Worm (Caenorhabditis elegans) whole organism, young adult: ENCODE results near the gene K01G5.8.

Experiments used
- B0019.2 ChIP-seq: fragments of 200-800 bp; sonication (Bioruptor generic); conservative IDR thresholded peaks from 2 replicates; pipeline ENCODE4 v1.3.6; 2022; ENCODE audit warnings: missing genetic modification reagents, missing genetic modification characterization, missing compliant biosample characterization
- B0035.1 ChIP-seq: sonication (generic microtip); optimal IDR thresholded peaks from 2 replicates; lab custom pipeline; 2016; ENCODE audit warnings: missing genetic modification characterization, mild to moderate bottlenecking, missing compliant biosample characterization, missing genotype, missing genetic modification reagents
- C06A6.2 ChIP-seq: fragments of 200-800 bp; sonication (Bioruptor generic); conservative IDR thresholded peaks from 2 replicates; pipeline ENCODE4 v1.3.6; 2022; ENCODE audit warnings: missing genetic modification characterization, missing compliant biosample characterization
- F22D6.2 ChIP-seq: sonication (generic microtip); optimal IDR thresholded peaks from 2 replicates; lab custom pipeline; 2016; ENCODE audit warnings: mild to moderate bottlenecking, missing genetic modification characterization, missing compliant biosample characterization
- F49E8.2 ChIP-seq: sonication (generic microtip); optimal IDR thresholded peaks from 3 replicates; lab custom pipeline; 2017; ENCODE audit warnings: missing genetic modification characterization, mild to moderate bottlenecking, missing compliant biosample characterization, antibody characterized with exemption, moderate library complexity; ENCODE audit not compliant: insufficient read depth
- F52B5.7 ChIP-seq: sonication (generic microtip); optimal IDR thresholded peaks from 2 replicates; lab custom pipeline; 2016; ENCODE audit warnings: mild to moderate bottlenecking, missing genetic modification characterization, missing compliant biosample characterization
- F57A8.1 ChIP-seq: fragments of 200-800 bp; sonication (Bioruptor generic); optimal IDR thresholded peaks from 2 replicates; lab custom pipeline; 2018; ENCODE audit warnings: mild to moderate bottlenecking, missing genetic modification characterization, moderate library complexity, missing compliant biosample characterization
- K12H6.12 ChIP-seq: fragments of 200-800 bp; sonication (Bioruptor generic); optimal IDR thresholded peaks from 2 replicates; lab custom pipeline; 2018; ENCODE audit warnings: mild to moderate bottlenecking, missing genetic modification characterization, missing compliant biosample characterization
- ama-1 ChIP-seq, 3 experiments: fragments of 150-350 bp in 1 of 3; sonication (generic microtip) in 2 of 3; optimal IDR thresholded peaks; 2 replicates each; lab custom pipeline; 2014 to 2018; ENCODE audit warnings: missing biosample characterization in 2 of 3, missing genetic modification characterization in 2 of 3, missing genetic modification reagents in 2 of 3
- attf-3 ChIP-seq: fragments of 200-800 bp; sonication (Bioruptor generic); conservative IDR thresholded peaks from 2 replicates; pipeline ENCODE4 v1.3.6; 2022; ENCODE audit warnings: missing genetic modification reagents, missing genetic modification characterization, missing compliant biosample characterization
- attf-6 ChIP-seq: fragments of 200-800 bp; sonication (Bioruptor generic); IDR thresholded peaks from 2 replicates; pipeline ENCODE4 v1.3.6; 2022; ENCODE audit warnings: missing genetic modification reagents, missing genetic modification characterization, missing compliant biosample characterization
- cebp-1 ChIP-seq, 2 experiments: fragments of 200-800 bp in 1 of 2; sonication (Bioruptor generic) in 1 of 2; sonication (generic microtip) in 1 of 2; IDR thresholded peaks in 1 of 2; optimal IDR thresholded peaks in 1 of 2; 2 replicates each; pipeline versions ENCODE4 v1.3.6 to Lab custom; 2017 to 2022; ENCODE audit warnings: missing compliant biosample characterization in 2 of 2, missing genetic modification characterization in 2 of 2, mild to moderate bottlenecking in 1 of 2, missing genetic modification reagents in 1 of 2, moderate library complexity in 1 of 2
- ceh-27 ChIP-seq: fragments of 200-800 bp; sonication (Bioruptor generic); optimal IDR thresholded peaks from 2 replicates; lab custom pipeline; 2018; ENCODE audit warnings: mild to moderate bottlenecking, missing genetic modification characterization, moderate library complexity, missing compliant biosample characterization
- ceh-58 ChIP-seq: fragments of 200-800 bp; sonication (Bioruptor generic); IDR thresholded peaks from 2 replicates; pipeline ENCODE4 v1.3.6; 2022; ENCODE audit warnings: missing genetic modification characterization, missing compliant biosample characterization
- egl-18 ChIP-seq: fragments of 200-800 bp; sonication (Bioruptor generic); IDR thresholded peaks from 2 replicates; pipeline ENCODE4 v1.3.6; 2022; ENCODE audit warnings: missing genetic modification reagents, missing genetic modification characterization, missing compliant biosample characterization
- egrh-3 ChIP-seq: fragments of 200-800 bp; sonication (Bioruptor generic); IDR thresholded peaks from 2 replicates; pipeline ENCODE4 v1.3.6; 2022; ENCODE audit warnings: missing genetic modification reagents, missing genetic modification characterization, missing compliant biosample characterization
- hsf-1 ChIP-seq: fragments of 200-800 bp; sonication (Bioruptor generic); IDR thresholded peaks from 2 replicates; pipeline ENCODE4 v1.3.6; 2022; ENCODE audit warnings: missing genetic modification reagents, missing genetic modification characterization, missing compliant biosample characterization
- let-526 ChIP-seq: fragments of 200-800 bp; sonication (Bioruptor generic); IDR thresholded peaks from 2 replicates; pipeline ENCODE4 v1.3.6; 2022; ENCODE audit warnings: missing genetic modification reagents, missing genetic modification characterization, missing compliant biosample characterization
- lin-35 ChIP-seq, 3 experiments: fragments of 150-350 bp in 2 of 3; sonication (generic microtip) in 1 of 3; optimal IDR thresholded peaks; 2 replicates each; lab custom pipeline; 2014 to 2018; ENCODE audit warnings: missing biosample characterization in 3 of 3, missing genetic modification characterization in 3 of 3, missing genetic modification reagents in 3 of 3
- lsl-1 ChIP-seq: fragments of 200-800 bp; sonication (Bioruptor generic); optimal IDR thresholded peaks from 2 replicates; lab custom pipeline; 2018; ENCODE audit warnings: mild to moderate bottlenecking, missing genetic modification characterization, moderate library complexity, missing compliant biosample characterization
- lsy-27 ChIP-seq: sonication (generic microtip); optimal IDR thresholded peaks from 2 replicates; lab custom pipeline; 2017; ENCODE audit warnings: missing genetic modification characterization, mild to moderate bottlenecking, missing compliant biosample characterization, antibody characterized with exemption, missing genotype, borderline replicate concordance; ENCODE audit not compliant: insufficient read depth
- madf-6 ChIP-seq: fragments of 200-800 bp; sonication (Bioruptor generic); IDR thresholded peaks from 2 replicates; pipeline ENCODE4 v1.3.6; 2022; ENCODE audit warnings: missing genetic modification reagents, missing genetic modification characterization, missing compliant biosample characterization
- mcd-1 ChIP-seq: fragments of 200-800 bp; sonication (Bioruptor generic); IDR thresholded peaks from 2 replicates; pipeline ENCODE4 v1.3.6; 2022; ENCODE audit warnings: missing genetic modification reagents, missing genetic modification characterization, missing compliant biosample characterization
- mxl-1 ChIP-seq: sonication (generic microtip); optimal IDR thresholded peaks from 2 replicates; lab custom pipeline; 2016; ENCODE audit warnings: missing genetic modification characterization, missing compliant biosample characterization
- nfya-2 ChIP-seq: fragments of 200-800 bp; sonication (Bioruptor generic); IDR thresholded peaks from 2 replicates; pipeline ENCODE4 v1.3.6; 2022; ENCODE audit warnings: missing genetic modification reagents, missing genetic modification characterization, missing compliant biosample characterization
- nfyb-1 ChIP-seq: fragments of 200-800 bp; sonication (Bioruptor generic); IDR thresholded peaks from 2 replicates; pipeline ENCODE4 v1.3.6; 2022; ENCODE audit warnings: missing genetic modification reagents, missing genetic modification characterization, missing compliant biosample characterization
- rcor-1 ChIP-seq: fragments of 200-800 bp; sonication (Bioruptor generic); IDR thresholded peaks from 2 replicates; pipeline ENCODE4 v1.3.6; 2022; ENCODE audit warnings: missing genetic modification reagents, missing genetic modification characterization, missing compliant biosample characterization
- repo-1 ChIP-seq: sonication (generic microtip); optimal IDR thresholded peaks from 2 replicates; lab custom pipeline; 2017; ENCODE audit warnings: mild to moderate bottlenecking, missing genetic modification characterization, missing compliant biosample characterization
- rpc-1 ChIP-seq, 2 experiments: fragments of 150-350 bp in 1 of 2; sonication (generic microtip) in 1 of 2; optimal IDR thresholded peaks; 2 replicates each; lab custom pipeline; 2014 to 2018; ENCODE audit warnings: missing biosample characterization in 1 of 2, missing genetic modification characterization in 1 of 2, missing genetic modification reagents in 1 of 2, missing genotype in 1 of 2
- snpc-3.4 ChIP-seq: sonication (generic microtip); optimal IDR thresholded peaks from 2 replicates; lab custom pipeline; 2017; ENCODE audit warnings: missing genetic modification characterization, mild to moderate bottlenecking, missing compliant biosample characterization, antibody characterized with exemption, moderate library complexity, missing genotype, missing genetic modification reagents
- sptf-2 ChIP-seq: fragments of 200-800 bp; sonication (Bioruptor generic); optimal IDR thresholded peaks from 2 replicates; lab custom pipeline; 2018; ENCODE audit warnings: mild to moderate bottlenecking, missing genetic modification characterization, missing compliant biosample characterization
- tbx-9 ChIP-seq: sonication (generic microtip); optimal IDR thresholded peaks from 2 replicates; lab custom pipeline; 2016; ENCODE audit warnings: borderline replicate concordance, missing genetic modification characterization, inconsistent platforms, missing compliant biosample characterization
- xnd-1 ChIP-seq: sonication (generic microtip); optimal IDR thresholded peaks from 2 replicates; lab custom pipeline; 2016; ENCODE audit warnings: missing genotype, missing genetic modification reagents, missing genetic modification characterization, missing compliant biosample characterization
- ztf-6 ChIP-seq: fragments of 200-800 bp; sonication (Bioruptor generic); IDR thresholded peaks from 2 replicates; pipeline ENCODE4 v1.3.6; 2022; ENCODE audit warnings: missing genetic modification reagents, missing genetic modification characterization, missing compliant biosample characterization

K01G5.8 gene

DNA sequence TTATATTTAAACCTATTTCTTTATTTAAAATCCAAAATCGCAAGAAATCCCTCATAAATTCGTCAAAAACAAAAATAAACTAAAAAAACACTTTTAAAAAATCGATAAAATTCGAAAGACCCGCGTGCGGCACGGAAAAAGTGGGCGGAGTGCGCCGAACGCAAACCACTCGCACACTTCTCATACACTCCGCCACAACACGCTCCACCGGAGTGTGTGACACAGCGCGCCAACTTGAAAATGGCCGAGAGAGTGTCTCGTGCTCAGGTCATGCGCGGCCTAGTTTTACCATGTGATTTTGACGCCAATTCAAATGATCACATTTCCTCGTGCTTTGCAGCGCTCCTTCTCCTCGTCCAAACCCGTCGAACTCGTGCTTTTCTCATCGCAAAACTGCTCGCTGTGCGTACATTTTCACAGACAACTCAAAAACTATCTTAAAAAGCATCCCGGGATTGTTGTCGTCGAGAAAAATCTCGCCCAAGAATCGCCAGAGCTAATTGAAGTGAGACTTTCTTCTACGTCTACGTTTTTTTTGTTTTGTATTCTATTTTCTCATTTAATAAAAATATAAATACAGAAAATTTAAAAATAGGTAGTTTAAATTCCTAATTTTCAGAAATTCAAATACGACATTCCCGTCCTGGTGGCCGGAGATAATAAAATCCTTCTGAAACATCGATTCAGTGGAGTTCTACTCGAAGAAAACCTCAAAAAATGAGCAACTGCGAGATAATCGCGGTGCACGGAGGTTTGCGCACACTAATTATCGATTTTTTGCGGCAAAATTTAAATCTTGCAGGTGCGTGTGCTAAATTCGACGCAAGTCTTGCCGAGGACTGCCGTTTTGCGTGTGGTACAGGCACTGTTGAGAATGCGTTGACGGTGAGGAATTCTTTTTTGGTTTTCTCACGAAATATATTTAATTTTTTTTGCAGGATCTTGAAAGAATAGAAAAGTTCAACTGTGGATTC is 18.8 kb upstream of the K01G5.8 start, which contains the start of gene tasp-1 (continued):
- TF ChIP-seq cebp-1 (GFP tag; IDR thresholded peaks at IDR 0.05; lab: Robert Waterston, UW) (peak; percentile 98), cebp-1 (tag; optimal IDR thresholded peaks at IDR 0.05; lab: Kevin White, UChicago) (peak; percentile 99), K12H6.12 (tag; lab: Kevin White, UChicago) (peak; percentile 100), lsl-1 (peak; percentile 96), egl-18 (GFP tag; lab: Robert Waterston, UW) (peak; percentile 100), rpc-1 (optimal IDR thresholded peaks at IDR 0.05; lab: Kevin White, UChicago) (peak; percentile 53), rpc-1 (tag; optimal IDR thresholded peaks at IDR 0.05; lab: Kevin White, UChicago) (peak; percentile 8), attf-3 (peak; percentile 89)

DNA sequence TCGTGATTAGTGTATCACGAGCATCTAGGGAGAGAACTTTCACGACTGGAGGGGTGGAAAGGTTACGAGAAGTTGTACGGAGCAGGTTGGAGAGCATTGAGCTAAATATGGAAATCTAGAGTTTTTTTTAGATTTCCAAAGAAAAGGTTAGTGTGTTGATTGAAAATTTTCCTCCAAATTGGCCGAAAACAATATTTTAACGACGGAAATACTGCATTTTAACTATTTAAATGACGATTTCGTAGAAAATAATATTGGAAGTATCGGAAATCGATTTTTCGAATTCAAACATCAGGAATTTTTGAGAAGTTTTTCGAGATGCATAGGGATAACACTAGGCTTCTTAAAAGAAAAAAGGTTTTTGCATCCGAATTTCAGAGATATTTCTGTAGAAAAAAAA is 17.9 kb upstream of the K01G5.8 start, which contains the start of gene K01G5.10:
TSS of gene K01G5.10 (minus strand) at position 101 of the 400 bp plus-strand sequence.
- TF ChIP-seq snpc-3.4 (no peak), lsy-27 (tag; lab: Kevin White, UChicago) (no peak)

DNA sequence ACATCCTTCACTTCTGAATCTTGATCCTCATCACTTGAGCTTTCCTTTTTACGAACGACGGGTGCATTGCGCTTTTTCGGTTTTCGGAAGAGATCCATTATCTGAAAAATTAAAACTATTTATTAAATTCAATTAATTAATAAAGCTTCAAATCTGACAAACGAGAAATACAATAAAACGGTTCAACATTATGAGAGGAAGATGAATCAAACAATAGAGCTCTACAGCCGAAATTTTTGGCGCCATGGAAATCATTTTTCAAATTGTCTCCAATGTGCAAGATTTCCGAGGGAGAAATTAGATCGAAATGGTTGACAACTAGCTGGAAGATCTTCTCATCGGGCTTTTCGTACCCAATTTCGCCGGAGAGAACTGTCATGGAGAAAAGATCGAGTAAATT is 17.0 kb upstream of the K01G5.8 start, which contains the start of gene rnf-113:
TSS of gene rnf-113 (minus strand) at position 101 of the 400 bp plus-strand sequence.
- TF ChIP-seq mcd-1: no peak
- no peak for TF ChIP-seq attf-6 (GFP tag; lab: Robert Waterston, UW)
- TF ChIP-seq F57A8.1 (GFP tag; lab: Kevin White, UChicago): no peak
- TF ChIP-seq ztf-6 (GFP tag; lab: Robert Waterston, UW): no peak
- no peak for TF ChIP-seq repo-1 (tag; lab: Kevin White, UChicago)
- no peak for TF ChIP-seq lsy-27 (tag; lab: Kevin White, UChicago)
- no peak for TF ChIP-seq let-526
- no peak for TF ChIP-seq K12H6.12 (tag; lab: Kevin White, UChicago)
- TF ChIP-seq F52B5.7 (tag; lab: Kevin White, UChicago): no peak

DNA sequence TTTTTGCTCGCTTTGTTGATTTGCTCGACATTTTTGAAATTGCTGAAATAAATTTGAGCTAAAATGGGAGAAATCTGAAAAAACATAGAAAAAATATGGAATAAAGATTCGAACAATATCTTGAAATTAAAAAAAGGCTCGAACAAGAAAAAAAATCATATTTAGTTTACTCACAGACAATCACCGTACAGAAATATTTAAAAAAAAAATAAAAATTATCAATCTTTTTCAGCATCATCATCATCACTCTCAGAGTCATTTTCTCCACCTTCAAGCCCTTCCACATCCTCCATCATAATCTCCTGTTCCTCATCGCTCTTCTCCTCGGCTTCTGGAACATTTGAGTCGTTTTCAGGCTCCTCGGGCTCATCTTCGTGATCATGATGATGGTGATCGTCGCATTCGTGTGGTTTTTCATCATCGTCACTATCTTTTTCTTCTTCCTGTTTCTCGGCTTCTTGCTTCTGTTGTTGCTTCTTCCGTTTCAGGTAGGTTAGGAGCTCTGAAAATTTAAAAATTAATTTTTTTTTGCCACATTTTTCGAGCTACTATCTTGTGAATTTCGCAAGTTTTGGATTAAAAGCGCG is 15.0 kb upstream of the K01G5.8 start, which contains the start of gene hpl-2:
TSS of gene hpl-2 (minus strand) at position 51 of the 587 bp plus-strand sequence.
- peak in 1 of 3 experiments; percentile 36 for TF ChIP-seq lin-35 (GFP tag; optimal IDR thresholded peaks at IDR 0.05; lab: Kevin White, UChicago)
- TF ChIP-seq F49E8.2 (tag; lab: Kevin White, UChicago): no peak
- TF ChIP-seq ceh-58: no peak
- no peak for TF ChIP-seq xnd-1 (tag; lab: Kevin White, UChicago)
- TF ChIP-seq mcd-1: no peak

DNA sequence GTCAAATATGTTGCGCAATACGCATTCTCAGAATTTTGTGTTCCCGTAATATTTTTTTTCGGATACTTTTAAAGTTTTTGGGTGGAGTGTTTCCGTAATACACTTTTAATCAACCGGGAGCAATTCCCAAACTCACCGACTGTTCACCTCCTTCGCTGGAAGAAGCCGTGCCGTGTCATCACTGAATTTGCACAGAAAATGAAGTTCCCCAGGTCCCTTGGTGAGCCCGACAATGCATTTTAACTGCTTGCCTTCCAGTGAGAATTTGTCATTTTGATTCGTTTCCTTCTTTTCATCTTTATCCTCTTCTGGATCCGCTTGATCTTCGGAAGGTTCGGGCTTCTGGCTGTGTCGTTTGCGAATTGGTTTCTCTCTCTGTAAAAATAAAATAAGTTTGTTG is 13.8 kb upstream of the K01G5.8 start:
- TF ChIP-seq sptf-2 (no peak), mxl-1 (no peak), tbx-9 (tag; lab: Kevin White, UChicago) (no peak), ama-1 (optimal IDR thresholded peaks at IDR 0.05; lab: Kevin White, UChicago) (no peak), ama-1 (GFP tag; optimal IDR thresholded peaks at IDR 0.05; lab: Kevin White, UChicago) (no peak), B0019.2 (no peak), nfyb-1 (GFP tag; lab: Robert Waterston, UW) (no peak), hsf-1 (GFP tag; lab: Robert Waterston, UW) (no peak), attf-3 (no peak), madf-6 (GFP tag; lab: Robert Waterston, UW) (no peak), nfya-2 (GFP tag; lab: Robert Waterston, UW) (no peak), B0035.1 (tag; lab: Kevin White, UChicago) (no peak), rcor-1 (GFP tag; lab: Robert Waterston, UW) (no peak), ztf-6 (GFP tag; lab: Robert Waterston, UW) (no peak), C06A6.2 (no peak), egrh-3 (GFP tag; lab: Robert Waterston, UW) (no peak), ceh-27 (GFP tag; lab: Kevin White, UChicago) (no peak), F22D6.2 (tag; lab: Kevin White, UChicago) (no peak), mcd-1 (no peak)
